Fruit fly (Drosophila melanogaster) whole organism: ENCODE results near the gene CG16710.

Source experiments
- CG8478 ChIP-seq: fragments of >200 bp; optimal IDR thresholded peaks from 2 replicates; lab custom pipeline; 2018; ENCODE audit warnings: inconsistent platforms
- Dll ChIP-seq: fragments of >200 bp; optimal IDR thresholded peaks from 2 replicates; lab custom pipeline; 2017
- EcR ChIP-seq, 2 experiments: fragments of >200 bp; optimal IDR thresholded peaks; 2 replicates each; lab custom pipeline; 2017; ENCODE audit warnings: missing biosample characterization in 2 of 2, missing genetic modification characterization in 2 of 2, missing genetic modification reagents in 2 of 2
- pan ChIP-seq: fragments of >200 bp; optimal IDR thresholded peaks from 2 replicates; lab custom pipeline; 2017
- psq ChIP-seq: fragments of >200 bp; optimal IDR thresholded peaks from 2 replicates; lab custom pipeline; 2017
- usp ChIP-seq: fragments of >200 bp; optimal IDR thresholded peaks from 2 replicates; lab custom pipeline; 2017; ENCODE audit warnings: missing biosample characterization, missing genetic modification characterization, mixed read lengths

The CG16710 gene

dm6 chr3R:23709508-23710208, 27.4 kb downstream of the CG16710 start, which contains the start of gene CG10301:
Gene CG10301 (plus strand): TSS chr3R:23710158.
- TF ChIP-seq psq (lab: Kevin White, UChicago): no peak
- TF ChIP-seq CG8478: no peak
- TF ChIP-seq EcR (GFP tag; optimal IDR thresholded peaks at IDR 0.05; lab: Kevin White, UChicago): no peak
- TF ChIP-seq Dll (lab: Kevin White, UChicago): no peak
- TF ChIP-seq usp: no peak
- TF ChIP-seq pan (lab: Kevin White, UChicago): no peak

- TF ChIP-seq CG8478 (no peak), usp (no peak), psq (lab: Kevin White, UChicago) (no peak), Dll (lab: Kevin White, UChicago) (no peak), EcR (GFP tag; optimal IDR thresholded peaks at IDR 0.05; lab: Kevin White, UChicago) (no peak), pan (lab: Kevin White, UChicago) (no peak)
Observed at dm6 chr3R:23711195-23711594, 28.9 kb downstream of the CG16710 start, which contains the start of gene CG10300. Gene CG10300 (plus strand): TSS chr3R:23711527.

- TF ChIP-seq pan (lab: Kevin White, UChicago) (no peak), CG8478 (no peak), Dll (lab: Kevin White, UChicago) (no peak), usp (no peak)
Observed at dm6 chr3R:23713901-23714300, 31.6 kb downstream of the CG16710 start.

dm6 chr3R:23714852-23715251, 32.5 kb downstream of the CG16710 start:
- TF ChIP-seq pan (lab: Kevin White, UChicago) (no peak), psq (lab: Kevin White, UChicago) (no peak), usp (no peak), EcR (GFP tag; optimal IDR thresholded peaks at IDR 0.05; lab: Kevin White, UChicago) (no peak), Dll (lab: Kevin White, UChicago) (no peak), CG8478 (no peak)

dm6 chr3R:23718297-23718941, 36.1 kb downstream of the CG16710 start, which contains the start of gene nau:
Gene nau (minus strand): TSS chr3R:23718357.
- TF ChIP-seq Dll (lab: Kevin White, UChicago) (no peak), usp (no peak), EcR (GFP tag; optimal IDR thresholded peaks at IDR 0.05; lab: Kevin White, UChicago) (no peak), CG8478 (no peak), psq (lab: Kevin White, UChicago) (no peak), pan (lab: Kevin White, UChicago) (no peak)

dm6 chr3R:23721525-23721924, 39.2 kb downstream of the CG16710 start, which contains the start of gene CG10232:
Gene CG10232 (minus strand): TSS chr3R:23721625.
- TF ChIP-seq psq (lab: Kevin White, UChicago): no peak
- no peak for TF ChIP-seq EcR (GFP tag; optimal IDR thresholded peaks at IDR 0.05; lab: Kevin White, UChicago)
- TF ChIP-seq pan (lab: Kevin White, UChicago): no peak

dm6 chr3R:23721936-23722335, 39.6 kb downstream of the CG16710 start:
- TF ChIP-seq Dll (lab: Kevin White, UChicago): no peak
- TF ChIP-seq EcR (GFP tag; optimal IDR thresholded peaks at IDR 0.05; lab: Kevin White, UChicago): no peak
- TF ChIP-seq pan (lab: Kevin White, UChicago): no peak
- no peak for TF ChIP-seq psq (lab: Kevin White, UChicago)
- TF ChIP-seq usp: no peak
- no peak for TF ChIP-seq CG8478

dm6 chr3R:23722680-23723372, 40.5 kb downstream of the CG16710 start, which contains the start of gene CG10365:
Gene CG10365 (plus strand): TSS chr3R:23723331.
- no peak for TF ChIP-seq psq (lab: Kevin White, UChicago)
- no peak for TF ChIP-seq pan (lab: Kevin White, UChicago)
- no peak for TF ChIP-seq CG8478
- TF ChIP-seq Dll (lab: Kevin White, UChicago): no peak
- no peak for TF ChIP-seq EcR (GFP tag; optimal IDR thresholded peaks at IDR 0.05; lab: Kevin White, UChicago)
- TF ChIP-seq usp: no peak

dm6 chr3R:23723381-23724034, 41.2 kb downstream of the CG16710 start:
- TF ChIP-seq Dll (lab: Kevin White, UChicago) (no peak), pan (lab: Kevin White, UChicago) (no peak), EcR (GFP tag; optimal IDR thresholded peaks at IDR 0.05; lab: Kevin White, UChicago) (peak in 1 of 2 experiments; percentile 11)

dm6 chr3R:23724843-23725506, 42.7 kb downstream of the CG16710 start:
- TF ChIP-seq Dll (lab: Kevin White, UChicago): no peak

- no peak for TF ChIP-seq pan (lab: Kevin White, UChicago)
- TF ChIP-seq psq (lab: Kevin White, UChicago): no peak
- TF ChIP-seq EcR (GFP tag; optimal IDR thresholded peaks at IDR 0.05; lab: Kevin White, UChicago): no peak
- TF ChIP-seq Dll (lab: Kevin White, UChicago): no peak
- TF ChIP-seq CG8478: no peak
- no peak for TF ChIP-seq usp
Observed at dm6 chr3R:23725711-23726349, 43.5 kb downstream of the CG16710 start.
